Fruit fly (Drosophila melanogaster) whole organism, prepupa: Measurements from ENCODE around the gene CG15522.
"Not testable (repeated sequence)": the region's sequence is repeated elsewhere in the genome, so short reads cannot be mapped to it uniquely, and the experiment has no call there.

Source experiments
- CG10631 ChIP-seq: fragments of 200-800 bp; sonication (Bioruptor generic); optimal IDR thresholded peaks from 2 replicates; lab custom pipeline; 2016; ENCODE audit warnings: missing biosample characterization, missing genetic modification characterization
- CG11762 ChIP-seq: fragments of 200-800 bp; sonication (Bioruptor generic); optimal IDR thresholded peaks from 3 replicates; lab custom pipeline; 2016; ENCODE audit warnings: missing biosample characterization, missing genetic modification characterization; ENCODE audit not compliant: insufficient read depth
- CG11902 ChIP-seq: fragments of 200-800 bp; sonication (Bioruptor generic); optimal IDR thresholded peaks from 3 replicates; lab custom pipeline; 2016; ENCODE audit warnings: missing biosample characterization, missing genetic modification characterization
- CG15336 ChIP-seq: fragments of 200-800 bp; sonication (Bioruptor generic); IDR thresholded peaks from 2 replicates; pipeline ENCODE4 v1.3.6; 2022; ENCODE audit warnings: missing biosample characterization, missing genetic modification characterization
- CG16779 ChIP-seq: fragments of 200-800 bp; sonication (Bioruptor generic); optimal IDR thresholded peaks from 3 replicates; lab custom pipeline; 2017; ENCODE audit warnings: missing biosample characterization, mild to moderate bottlenecking, missing genetic modification characterization
- CG34406 ChIP-seq: fragments of 200-800 bp; sonication (Bioruptor generic); optimal IDR thresholded peaks from 3 replicates; lab custom pipeline; 2016; ENCODE audit warnings: missing biosample characterization, missing genetic modification characterization
- CG3919 ChIP-seq: fragments of 200-800 bp; sonication (Bioruptor generic); optimal IDR thresholded peaks from 3 replicates; lab custom pipeline; 2016; ENCODE audit warnings: missing biosample characterization, missing genetic modification characterization
- CG4318 ChIP-seq: fragments of 200-800 bp; sonication (Bioruptor generic); optimal IDR thresholded peaks from 3 replicates; lab custom pipeline; 2017; ENCODE audit warnings: missing biosample characterization, mild to moderate bottlenecking, missing genetic modification characterization
- CG6276 ChIP-seq: fragments of 200-800 bp; sonication (Bioruptor generic); optimal IDR thresholded peaks from 2 replicates; lab custom pipeline; 2017; ENCODE audit warnings: missing biosample characterization, mild to moderate bottlenecking, missing genetic modification characterization
- CG6808 ChIP-seq: fragments of 200-800 bp; sonication (Bioruptor generic); optimal IDR thresholded peaks from 3 replicates; lab custom pipeline; 2017; ENCODE audit warnings: missing biosample characterization, missing genetic modification characterization, mild to moderate bottlenecking, moderate library complexity, missing genetic modification reagents
- CG6854 ChIP-seq: fragments of 200-800 bp; sonication (Bioruptor generic); optimal IDR thresholded peaks from 2 replicates; lab custom pipeline; 2017; ENCODE audit warnings: missing biosample characterization, mild to moderate bottlenecking, missing genetic modification characterization
- CG7368 ChIP-seq: fragments of 200-800 bp; sonication (Bioruptor generic); optimal IDR thresholded peaks from 3 replicates; lab custom pipeline; 2016; ENCODE audit warnings: missing biosample characterization, missing genetic modification characterization
- CG8119 ChIP-seq: fragments of 200-800 bp; sonication (Bioruptor generic); IDR thresholded peaks from 3 replicates; pipeline ENCODE4 v1.3.6; 2022; ENCODE audit warnings: missing biosample characterization, missing genetic modification characterization
- CG8319 ChIP-seq: fragments of 200-800 bp; sonication (Bioruptor generic); optimal IDR thresholded peaks from 3 replicates; lab custom pipeline; 2016; ENCODE audit warnings: missing biosample characterization, missing genetic modification characterization
- CG9139 ChIP-seq: fragments of 200-800 bp; sonication (Bioruptor generic); optimal IDR thresholded peaks from 3 replicates; lab custom pipeline; 2017; ENCODE audit warnings: missing biosample characterization, mild to moderate bottlenecking, missing genetic modification characterization
- Eip75B ChIP-seq: fragments of 200-800 bp; sonication (Bioruptor generic); optimal IDR thresholded peaks from 3 replicates; lab custom pipeline; 2016; ENCODE audit warnings: missing biosample characterization, missing genetic modification characterization
- Ets96B ChIP-seq: fragments of 200-800 bp; optimal IDR thresholded peaks from 2 replicates; lab custom pipeline; 2019; ENCODE audit warnings: missing biosample characterization, mild to moderate bottlenecking, missing genetic modification characterization, moderate library complexity
- Gug ChIP-seq: fragments of 200-800 bp; sonication (Bioruptor generic); IDR thresholded peaks from 2 replicates; pipeline ENCODE4 v1.3.6; 2022; ENCODE audit warnings: missing biosample characterization, missing genetic modification characterization
- Met ChIP-seq: fragments of 200-800 bp; sonication (Bioruptor generic); optimal IDR thresholded peaks from 3 replicates; lab custom pipeline; 2016; ENCODE audit warnings: missing biosample characterization, missing genetic modification characterization
- Smox ChIP-seq: fragments of 200-800 bp; sonication (Bioruptor generic); optimal IDR thresholded peaks from 3 replicates; lab custom pipeline; 2016; ENCODE audit warnings: missing biosample characterization, missing genetic modification characterization
- Sox102F ChIP-seq: fragments of 200-800 bp; sonication (Bioruptor generic); optimal IDR thresholded peaks from 2 replicates; lab custom pipeline; 2016; ENCODE audit warnings: missing biosample characterization, mild to moderate bottlenecking, missing genetic modification characterization
- Sox15 ChIP-seq: fragments of 200-800 bp; sonication (Bioruptor generic); optimal IDR thresholded peaks from 3 replicates; lab custom pipeline; 2016; ENCODE audit warnings: missing biosample characterization, missing genetic modification characterization
- achi ChIP-seq: fragments of 200-800 bp; sonication (Bioruptor generic); optimal IDR thresholded peaks from 3 replicates; lab custom pipeline; 2016; ENCODE audit warnings: missing biosample characterization, missing genetic modification characterization
- cyc ChIP-seq: fragments of 200-800 bp; sonication (Bioruptor generic); optimal IDR thresholded peaks from 3 replicates; lab custom pipeline; 2016; ENCODE audit warnings: missing biosample characterization, missing genetic modification characterization
- dac ChIP-seq: fragments of 200-800 bp; sonication (Bioruptor generic); optimal IDR thresholded peaks from 2 replicates; lab custom pipeline; 2017; ENCODE audit warnings: missing biosample characterization, mild to moderate bottlenecking, missing genetic modification characterization
- fd85E ChIP-seq: fragments of 200-800 bp; sonication (Bioruptor generic); optimal IDR thresholded peaks from 3 replicates; lab custom pipeline; 2016; ENCODE audit warnings: missing biosample characterization, missing genetic modification characterization
- fkh ChIP-seq: fragments of 200-800 bp; sonication (Bioruptor generic); optimal IDR thresholded peaks from 3 replicates; lab custom pipeline; 2017; ENCODE audit warnings: missing biosample characterization, mild to moderate bottlenecking, missing genetic modification characterization, moderate library complexity
- net ChIP-seq: fragments of 200-800 bp; sonication (Bioruptor generic); optimal IDR thresholded peaks from 3 replicates; lab custom pipeline; 2016; ENCODE audit warnings: missing biosample characterization, missing genetic modification characterization
- pdm3 ChIP-seq: fragments of 200-800 bp; sonication (Bioruptor generic); optimal IDR thresholded peaks from 3 replicates; lab custom pipeline; 2016; ENCODE audit warnings: missing biosample characterization, missing genetic modification characterization
- salr ChIP-seq, 2 experiments: fragments of 200-800 bp; sonication (Bioruptor generic); optimal IDR thresholded peaks; 3 replicates each; lab custom pipeline; 2016 to 2018; ENCODE audit warnings: missing biosample characterization in 2 of 2, missing genetic modification characterization in 2 of 2, mild to moderate bottlenecking in 1 of 2
- spab ChIP-seq: fragments of 200-800 bp; sonication (Bioruptor generic); optimal IDR thresholded peaks from 2 replicates; lab custom pipeline; 2017; ENCODE audit warnings: missing biosample characterization, mild to moderate bottlenecking, missing genetic modification characterization, missing genetic modification reagents
- svp ChIP-seq: fragments of 200-800 bp; sonication (Bioruptor generic); peaks from one replicate; lab custom pipeline; 2016; ENCODE audit warnings: missing biosample characterization, missing genetic modification characterization
- topi ChIP-seq: fragments of 200-800 bp; sonication (Bioruptor generic); optimal IDR thresholded peaks from 3 replicates; lab custom pipeline; 2016; ENCODE audit warnings: missing biosample characterization, missing genetic modification characterization
- vri ChIP-seq: fragments of 200-800 bp; sonication (Bioruptor generic); optimal IDR thresholded peaks from 3 replicates; lab custom pipeline; 2016; ENCODE audit warnings: missing biosample characterization, mild to moderate bottlenecking, missing genetic modification characterization

Gene CG15522

dm6 chr3R:29920189-29920588, 6.9 kb upstream of the CG15522 start, which contains the start of gene trp:
trp (minus strand) TSS chr3R:29920289.
- no peak for TF ChIP-seq CG10631
- TF ChIP-seq Smox (GFP tag; lab: Kevin White, UChicago), result no peak
- no peak for TF ChIP-seq Gug (GFP tag; lab: Robert Waterston, UW)
- no peak for TF ChIP-seq CG4318 (GFP tag; lab: Kevin White, UChicago)
- TF ChIP-seq Sox102F (GFP tag; lab: Kevin White, UChicago), result no peak
- TF ChIP-seq Eip75B (GFP tag; lab: Kevin White, UChicago), result no peak
- TF ChIP-seq cyc (GFP tag; lab: Kevin White, UChicago), result no peak
- no peak for TF ChIP-seq CG6808 (GFP tag; lab: Kevin White, UChicago)
- TF ChIP-seq salr (GFP tag; optimal IDR thresholded peaks at IDR 0.05; lab: Kevin White, UChicago), result no peak
- no peak for TF ChIP-seq CG11902 (GFP tag; lab: Kevin White, UChicago)
- no peak for TF ChIP-seq CG6276 (GFP tag; lab: Kevin White, UChicago)
- TF ChIP-seq, all 60 proteins: peak for 0

dm6 chr3R:29921916-29922315, 5.1 kb upstream of the CG15522 start, which contains the start of gene Jon99Ciii:
Jon99Ciii (plus strand) TSS chr3R:29922216.
- TF ChIP-seq svp, result peak; percentile 42

- not testable (repeated sequence) for TF ChIP-seq Eip75B (GFP tag; lab: Kevin White, UChicago); CG16779 (tag; lab: Kevin White, UChicago); CG3919 (GFP tag; lab: Kevin White, UChicago)
Measured at dm6 chr3R:29924515-29924914, 2.5 kb upstream of the CG15522 start, which contains the start of gene Jon99Cii. Jon99Cii (minus strand) TSS chr3R:29924615.

- TF ChIP-seq CG8119 (GFP tag; lab: Robert Waterston, UW) (no peak), cyc (GFP tag; lab: Kevin White, UChicago) (no peak)
Measured at dm6 chr3R:29926089-29926488, 966 bp upstream of the CG15522 start, which contains the start of gene Jon99Ci. Jon99Ci (minus strand) TSS chr3R:29926189.

- TF ChIP-seq cyc (GFP tag; lab: Kevin White, UChicago) (no peak), vri (no peak), CG11762 (GFP tag; lab: Kevin White, UChicago) (no peak)
Measured at dm6 chr3R:29930286-29930685, 3.2 kb downstream of the CG15522 start, which contains the start of gene alpha-Man-Ic. alpha-Man-Ic (minus strand) TSS chr3R:29930386.

- TF ChIP-seq CG9139 (GFP tag; lab: Kevin White, UChicago) (no peak), topi (GFP tag; lab: Kevin White, UChicago) (no peak), fkh (GFP tag; lab: Kevin White, UChicago) (no peak), pdm3 (no peak), Smox (GFP tag; lab: Kevin White, UChicago) (no peak), vri (no peak), CG34406 (GFP tag; lab: Kevin White, UChicago) (no peak), CG11762 (GFP tag; lab: Kevin White, UChicago) (no peak), CG7368 (GFP tag; lab: Kevin White, UChicago) (no peak), Sox15 (GFP tag; lab: Kevin White, UChicago) (no peak), spab (GFP tag; lab: Kevin White, UChicago) (no peak), net (GFP tag; lab: Kevin White, UChicago) (no peak), CG8319 (GFP tag; lab: Kevin White, UChicago) (no peak)
- TF ChIP-seq, all 60 proteins: peak for 0
Measured at dm6 chr3R:29933007-29933464, 6.0 kb downstream of the CG15522 start, which contains the start of the genes Cog7, CG42557 and CG42558. Cog7 (minus strand) TSS chr3R:29933057. CG42557 (plus strand) TSS chr3R:29933287. CG42558 (plus strand) TSS chr3R:29933287.

dm6 chr3R:29935756-29936155, 8.7 kb downstream of the CG15522 start, which contains the start of the genes eIF2Balpha and Vps13B:
eIF2Balpha (minus strand) TSS chr3R:29935888.
Vps13B (plus strand) TSS chr3R:29935978.
- no peak for TF ChIP-seq dac
- TF ChIP-seq CG11902 (GFP tag; lab: Kevin White, UChicago), result no peak
- no peak for TF ChIP-seq fd85E
- no peak for TF ChIP-seq Ets96B (tag; lab: Kevin White, UChicago)
- no peak for TF ChIP-seq achi
- no peak for TF ChIP-seq topi (GFP tag; lab: Kevin White, UChicago)
- no peak for TF ChIP-seq CG15336 (GFP tag; lab: Robert Waterston, UW)
- TF ChIP-seq CG6854 (GFP tag; lab: Kevin White, UChicago), result no peak
- TF ChIP-seq Met (GFP tag; lab: Kevin White, UChicago), result no peak
- TF ChIP-seq, all 60 proteins: peak for 0
